Worm (Caenorhabditis elegans) whole organism, mixed stage, embryonic: ENCODE data around the gene Y82E9BR.22.

Experiments used
- bed-3 ChIP-seq: fragments of 200-800 bp; sonication (Bioruptor generic); optimal IDR thresholded peaks from 3 replicates; lab custom pipeline; 2018; ENCODE audit warnings: mild to moderate bottlenecking, missing genetic modification characterization, moderate library complexity, missing compliant biosample characterization
- ces-1 ChIP-seq: fragments of 150-350 bp; optimal IDR thresholded peaks from 2 replicates; lab custom pipeline; 2014; ENCODE audit warnings: missing biosample characterization, missing genetic modification reagents, missing genetic modification characterization
- elt-1 ChIP-seq: sonication (generic microtip); optimal IDR thresholded peaks from 2 replicates; lab custom pipeline; 2017; ENCODE audit warnings: missing genetic modification characterization, mild to moderate bottlenecking, missing compliant biosample characterization, antibody characterized with exemption, moderate library complexity, borderline replicate concordance; ENCODE audit not compliant: insufficient read depth
- lsy-2 ChIP-seq: fragments of 150-350 bp; optimal IDR thresholded peaks from 2 replicates; lab custom pipeline; 2014; ENCODE audit warnings: missing biosample characterization, missing genetic modification characterization
- mep-1 ChIP-seq: fragments of 150-350 bp; optimal IDR thresholded peaks from 2 replicates; lab custom pipeline; 2017; ENCODE audit warnings: missing biosample characterization, missing genetic modification reagents, missing genetic modification characterization, inconsistent platforms
- nhr-12 ChIP-seq: fragments of 150-350 bp; optimal IDR thresholded peaks from 2 replicates; lab custom pipeline; 2014; ENCODE audit warnings: missing biosample characterization, missing genetic modification characterization
- nhr-76 ChIP-seq: sonication (generic microtip); optimal IDR thresholded peaks from 2 replicates; lab custom pipeline; 2017; ENCODE audit warnings: missing biosample characterization, missing genetic modification characterization
- sptf-1 ChIP-seq: sonication (generic microtip); optimal IDR thresholded peaks from 2 replicates; lab custom pipeline; 2017; ENCODE audit warnings: mild to moderate bottlenecking, missing genetic modification characterization, moderate library complexity, missing compliant biosample characterization
- unc-120 ChIP-seq: sonication (generic microtip); optimal IDR thresholded peaks from 2 replicates; lab custom pipeline; 2017; ENCODE audit warnings: missing genetic modification characterization, missing compliant biosample characterization; ENCODE audit not compliant: poor library complexity, severe bottlenecking
- unc-62 ChIP-seq: fragments of 150-350 bp; optimal IDR thresholded peaks from 2 replicates; lab custom pipeline; 2014; ENCODE audit warnings: missing biosample characterization, missing genetic modification reagents, missing genetic modification characterization
- ztf-11 ChIP-seq: fragments of 150-350 bp; optimal IDR thresholded peaks from 2 replicates; lab custom pipeline; 2014; ENCODE audit warnings: missing biosample characterization, missing genetic modification characterization

ce11 chrIII:1372563-1372962 lies 36.5 kb downstream of the Y82E9BR.22 start:
- TF ChIP-seq unc-62 = no peak
- TF ChIP-seq elt-1 = no peak
- no peak for TF ChIP-seq bed-3 (GFP tag; lab: Kevin White, UChicago)
- no peak for TF ChIP-seq ces-1
- no peak for TF ChIP-seq nhr-76 (tag; lab: Kevin White, UChicago)
- no peak for TF ChIP-seq sptf-1 (tag; lab: Kevin White, UChicago)
- TF ChIP-seq nhr-12 (tag; lab: Kevin White, UChicago) = no peak
- no peak for TF ChIP-seq lsy-2 (tag; lab: Kevin White, UChicago)
- no peak for TF ChIP-seq mep-1 (tag; lab: Kevin White, UChicago)
- TF ChIP-seq ztf-11 (tag; lab: Kevin White, UChicago) = no peak
- no peak for TF ChIP-seq unc-120
